Fruit fly (Drosophila melanogaster) whole organism, wandering third instar larva: ENCODE results near the gene CG6276.

ENCODE experiments used
- Abd-B ChIP-seq: fragments of >200 bp; optimal IDR thresholded peaks from 2 replicates; lab custom pipeline; 2017; ENCODE audit warnings: missing biosample characterization, missing genetic modification characterization
- Jra ChIP-seq: sonication (Bioruptor generic); optimal IDR thresholded peaks from 2 replicates; lab custom pipeline; 2016; ENCODE audit warnings: missing biosample characterization, missing genetic modification characterization
- Myc ChIP-seq: fragments of >200 bp; optimal IDR thresholded peaks from 2 replicates; lab custom pipeline; 2017
- N ChIP-seq: fragments of >200 bp; optimal IDR thresholded peaks from 2 replicates; lab custom pipeline; 2018; ENCODE audit warnings: missing biosample characterization, missing external identifiers, missing genetic modification characterization
- Rel ChIP-seq, 2 experiments: fragments of 200-800 bp; sonication (Bioruptor generic) in 1 of 2; optimal IDR thresholded peaks; 2 replicates in 1 of 2; 3 replicates in 1 of 2; lab custom pipeline; 2016 to 2019; ENCODE audit warnings: mild to moderate bottlenecking in 2 of 2, missing biosample characterization in 2 of 2, missing genetic modification characterization in 2 of 2, moderate library complexity in 1 of 2
- dsf ChIP-seq: sonication (Bioruptor generic); optimal IDR thresholded peaks from 2 replicates; lab custom pipeline; 2016; ENCODE audit warnings: missing biosample characterization, missing genetic modification characterization, borderline replicate concordance
- pan ChIP-seq: fragments of >200 bp; optimal IDR thresholded peaks from 2 replicates; lab custom pipeline; 2017
- rgr ChIP-seq: fragments of 200-800 bp; sonication (Bioruptor generic); optimal IDR thresholded peaks from 3 replicates; lab custom pipeline; 2016; ENCODE audit warnings: missing biosample characterization, mild to moderate bottlenecking, missing genetic modification characterization
- sv ChIP-seq: fragments of 200-800 bp; sonication (Bioruptor generic); optimal IDR thresholded peaks from 3 replicates; lab custom pipeline; 2016; ENCODE audit warnings: missing biosample characterization, missing genetic modification characterization

DNA sequence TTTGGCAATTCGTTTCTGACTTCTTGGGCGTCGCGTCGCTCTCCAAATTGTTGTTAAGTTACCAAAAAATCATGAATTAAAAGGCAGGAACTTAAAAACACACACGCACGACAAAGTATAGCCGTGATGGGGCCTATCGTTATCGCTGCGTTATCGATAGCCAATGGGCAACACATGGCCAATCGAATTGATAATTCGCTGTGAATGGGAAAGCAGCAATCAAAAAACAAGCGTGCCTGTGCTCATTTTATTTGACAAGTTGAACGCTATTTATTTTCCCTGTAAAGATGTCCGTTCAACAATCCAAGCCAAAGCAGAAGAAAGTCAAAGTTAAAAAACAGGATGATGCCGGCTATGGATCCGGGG, 26.1 kb upstream of the CG6276 start, which contains the start of the genes Surf4 and CG31301:
- TF ChIP-seq sv: no peak
- TF ChIP-seq N (GFP tag; lab: Kevin White, UChicago): no peak
- TF ChIP-seq Myc (lab: Kevin White, UChicago): peak; percentile 3
- no peak for TF ChIP-seq dsf (GFP tag; lab: Kevin White, UChicago)
- no peak for TF ChIP-seq pan (lab: Kevin White, UChicago)
- no peak for TF ChIP-seq Abd-B (GFP tag; lab: Kevin White, UChicago)
- no peak for TF ChIP-seq rgr (GFP tag; lab: Kevin White, UChicago)
- TF ChIP-seq Jra (GFP tag; lab: Kevin White, UChicago): no peak
- no peak for TF ChIP-seq Rel (GFP tag; optimal IDR thresholded peaks at IDR 0.05; lab: Kevin White, UChicago)
- no peak for TF ChIP-seq Rel (tag; optimal IDR thresholded peaks at IDR 0.05; lab: Kevin White, UChicago)
